Worm (Caenorhabditis elegans) whole organism, young adult: Measurements from ENCODE around the gene epg-5.

Source experiments
- B0336.3 ChIP-seq: fragments of 200-800 bp; sonication (Bioruptor generic); IDR thresholded peaks from 2 replicates; pipeline ENCODE4 v1.3.6; 2022; ENCODE audit warnings: missing genetic modification characterization, missing compliant biosample characterization
- C06A6.2 ChIP-seq: fragments of 200-800 bp; sonication (Bioruptor generic); conservative IDR thresholded peaks from 2 replicates; pipeline ENCODE4 v1.3.6; 2022; ENCODE audit warnings: missing genetic modification characterization, missing compliant biosample characterization
- F10E7.11 ChIP-seq: sonication (generic microtip); optimal IDR thresholded peaks from 2 replicates; lab custom pipeline; 2017; ENCODE audit warnings: mild to moderate bottlenecking, missing genetic modification characterization, moderate library complexity, missing compliant biosample characterization
- F39B2.1 ChIP-seq: fragments of 200-800 bp; sonication (Bioruptor generic); IDR thresholded peaks from 2 replicates; pipeline ENCODE4 v1.3.6; 2022; ENCODE audit warnings: missing genetic modification reagents, missing genetic modification characterization, missing compliant biosample characterization
- F52B5.7 ChIP-seq: sonication (generic microtip); optimal IDR thresholded peaks from 2 replicates; lab custom pipeline; 2016; ENCODE audit warnings: mild to moderate bottlenecking, missing genetic modification characterization, missing compliant biosample characterization
- F57A8.1 ChIP-seq: fragments of 200-800 bp; sonication (Bioruptor generic); optimal IDR thresholded peaks from 2 replicates; lab custom pipeline; 2018; ENCODE audit warnings: mild to moderate bottlenecking, missing genetic modification characterization, moderate library complexity, missing compliant biosample characterization
- K11D2.4 ChIP-seq: fragments of 200-800 bp; sonication (Bioruptor generic); IDR thresholded peaks from 2 replicates; pipeline ENCODE4 v1.3.6; 2022; ENCODE audit warnings: missing genetic modification reagents, missing genetic modification characterization, missing compliant biosample characterization
- K12H6.12 ChIP-seq: fragments of 200-800 bp; sonication (Bioruptor generic); optimal IDR thresholded peaks from 2 replicates; lab custom pipeline; 2018; ENCODE audit warnings: mild to moderate bottlenecking, missing genetic modification characterization, missing compliant biosample characterization
- T26A5.8 ChIP-seq: sonication (generic microtip); optimal IDR thresholded peaks from 2 replicates; lab custom pipeline; 2016; ENCODE audit warnings: missing genetic modification characterization, missing compliant biosample characterization
- Y53G8AR.9 ChIP-seq: fragments of 200-800 bp; sonication (Bioruptor generic); conservative IDR thresholded peaks from 2 replicates; pipeline ENCODE4 v1.3.6; 2022; ENCODE audit warnings: missing genetic modification reagents, missing genetic modification characterization, missing compliant biosample characterization
- Y67H2A.10 ChIP-seq: fragments of 200-800 bp; sonication (Bioruptor generic); conservative IDR thresholded peaks from 2 replicates; pipeline ENCODE4 v1.3.6; 2022; ENCODE audit warnings: missing genetic modification reagents, missing genetic modification characterization, missing compliant biosample characterization
- Y95B8A.8 ChIP-seq: fragments of 200-800 bp; sonication (Bioruptor generic); IDR thresholded peaks from 2 replicates; pipeline ENCODE4 v1.3.6; 2022; ENCODE audit warnings: missing genetic modification reagents, missing genetic modification characterization, missing compliant biosample characterization
- attf-5 ChIP-seq: fragments of 200-800 bp; sonication (Bioruptor generic); optimal IDR thresholded peaks from 2 replicates; lab custom pipeline; 2018; ENCODE audit warnings: mild to moderate bottlenecking, missing genetic modification characterization, missing compliant biosample characterization
- cebp-1 ChIP-seq, 2 experiments: fragments of 200-800 bp in 1 of 2; sonication (Bioruptor generic) in 1 of 2; sonication (generic microtip) in 1 of 2; IDR thresholded peaks in 1 of 2; optimal IDR thresholded peaks in 1 of 2; 2 replicates each; pipeline versions ENCODE4 v1.3.6 to Lab custom; 2017 to 2022; ENCODE audit warnings: missing compliant biosample characterization in 2 of 2, missing genetic modification characterization in 2 of 2, mild to moderate bottlenecking in 1 of 2, missing genetic modification reagents in 1 of 2, moderate library complexity in 1 of 2
- ceh-27 ChIP-seq: fragments of 200-800 bp; sonication (Bioruptor generic); optimal IDR thresholded peaks from 2 replicates; lab custom pipeline; 2018; ENCODE audit warnings: mild to moderate bottlenecking, missing genetic modification characterization, moderate library complexity, missing compliant biosample characterization
- ceh-40 ChIP-seq: fragments of 200-800 bp; sonication (Bioruptor generic); IDR thresholded peaks from 2 replicates; pipeline ENCODE4 v1.3.6; 2022; ENCODE audit warnings: missing genetic modification characterization, missing compliant biosample characterization
- dox-1 ChIP-seq: fragments of 200-800 bp; sonication (Bioruptor generic); IDR thresholded peaks from 2 replicates; pipeline ENCODE4 v1.3.6; 2022; ENCODE audit warnings: missing genetic modification reagents, missing genetic modification characterization, missing compliant biosample characterization
- dpl-1 ChIP-seq: fragments of 150-350 bp; optimal IDR thresholded peaks from 2 replicates; lab custom pipeline; 2014; ENCODE audit warnings: missing biosample characterization, missing genetic modification reagents, missing genetic modification characterization
- ekl-4 ChIP-seq: fragments of 200-800 bp; sonication (Bioruptor generic); IDR thresholded peaks from 2 replicates; pipeline ENCODE4 v1.3.6; 2022; ENCODE audit warnings: missing genetic modification reagents, missing genetic modification characterization, missing compliant biosample characterization
- gei-17 ChIP-seq: fragments of 200-800 bp; sonication (Bioruptor generic); optimal IDR thresholded peaks from 2 replicates; lab custom pipeline; 2018; ENCODE audit warnings: mild to moderate bottlenecking, missing genetic modification characterization, missing compliant biosample characterization
- him-1 ChIP-seq: sonication (generic microtip); optimal IDR thresholded peaks from 2 replicates; lab custom pipeline; 2016; ENCODE audit warnings: missing genotype, missing genetic modification reagents, missing genetic modification characterization, missing compliant biosample characterization
- hmg-1.2 ChIP-seq: fragments of 200-800 bp; sonication (Bioruptor generic); IDR thresholded peaks from 2 replicates; pipeline ENCODE4 v1.3.6; 2022; ENCODE audit warnings: missing genetic modification reagents, missing genetic modification characterization, missing compliant biosample characterization
- hmg-20 ChIP-seq: fragments of 200-800 bp; sonication (Bioruptor generic); IDR thresholded peaks from 2 replicates; pipeline ENCODE4 v1.3.6; 2022; ENCODE audit warnings: missing genetic modification reagents, missing genetic modification characterization, missing compliant biosample characterization
- hrde-1 ChIP-seq: sonication (generic microtip); optimal IDR thresholded peaks from 2 replicates; lab custom pipeline; 2016; ENCODE audit warnings: missing genetic modification characterization, mild to moderate bottlenecking, missing compliant biosample characterization, moderate library complexity, missing genotype, missing genetic modification reagents, borderline replicate concordance
- let-526 ChIP-seq: fragments of 200-800 bp; sonication (Bioruptor generic); IDR thresholded peaks from 2 replicates; pipeline ENCODE4 v1.3.6; 2022; ENCODE audit warnings: missing genetic modification reagents, missing genetic modification characterization, missing compliant biosample characterization
- let-607 ChIP-seq, 2 experiments: fragments of 200-800 bp in 1 of 2; sonication (Bioruptor generic) in 1 of 2; sonication (generic microtip) in 1 of 2; optimal IDR thresholded peaks; 2 replicates each; lab custom pipeline; 2016 to 2018; ENCODE audit warnings: mild to moderate bottlenecking in 2 of 2, missing compliant biosample characterization in 2 of 2, missing genetic modification characterization in 2 of 2, moderate library complexity in 2 of 2, missing genotype in 1 of 2
- lin-26 ChIP-seq: fragments of 200-800 bp; sonication (Bioruptor generic); IDR thresholded peaks from 2 replicates; pipeline ENCODE4 v1.3.6; 2022; ENCODE audit warnings: missing genetic modification reagents, missing genetic modification characterization, missing compliant biosample characterization
- lin-35 ChIP-seq, 3 experiments: fragments of 150-350 bp in 2 of 3; sonication (generic microtip) in 1 of 3; optimal IDR thresholded peaks; 2 replicates each; lab custom pipeline; 2014 to 2018; ENCODE audit warnings: missing biosample characterization in 3 of 3, missing genetic modification characterization in 3 of 3, missing genetic modification reagents in 3 of 3
- madf-3 ChIP-seq: fragments of 200-800 bp; sonication (Bioruptor generic); IDR thresholded peaks from 2 replicates; pipeline ENCODE4 v1.3.6; 2022; ENCODE audit warnings: missing genetic modification reagents, missing genetic modification characterization, missing compliant biosample characterization
- mxl-1 ChIP-seq: sonication (generic microtip); optimal IDR thresholded peaks from 2 replicates; lab custom pipeline; 2016; ENCODE audit warnings: missing genetic modification characterization, missing compliant biosample characterization
- nfya-2 ChIP-seq: fragments of 200-800 bp; sonication (Bioruptor generic); IDR thresholded peaks from 2 replicates; pipeline ENCODE4 v1.3.6; 2022; ENCODE audit warnings: missing genetic modification reagents, missing genetic modification characterization, missing compliant biosample characterization
- nfyb-1 ChIP-seq: fragments of 200-800 bp; sonication (Bioruptor generic); IDR thresholded peaks from 2 replicates; pipeline ENCODE4 v1.3.6; 2022; ENCODE audit warnings: missing genetic modification reagents, missing genetic modification characterization, missing compliant biosample characterization
- nhr-80 ChIP-seq: sonication (generic microtip); optimal IDR thresholded peaks from 2 replicates; lab custom pipeline; 2016; ENCODE audit warnings: missing genetic modification characterization, missing compliant biosample characterization
- nhr-90 ChIP-seq: sonication (generic microtip); optimal IDR thresholded peaks from 2 replicates; lab custom pipeline; 2016; ENCODE audit warnings: missing genotype, mild to moderate bottlenecking, missing genetic modification characterization, missing compliant biosample characterization
- sdz-38 ChIP-seq: sonication (generic microtip); optimal IDR thresholded peaks from 2 replicates; lab custom pipeline; 2016; ENCODE audit warnings: missing genotype, missing genetic modification characterization, missing compliant biosample characterization
- snpc-1.1 ChIP-seq: sonication (generic microtip); optimal IDR thresholded peaks from 2 replicates; lab custom pipeline; 2017; ENCODE audit warnings: missing genetic modification characterization, mild to moderate bottlenecking, missing compliant biosample characterization, antibody characterized with exemption, moderate library complexity, missing genotype, missing genetic modification reagents; ENCODE audit not compliant: insufficient read depth
- snpc-1.3 ChIP-seq: sonication (generic microtip); optimal IDR thresholded peaks from 2 replicates; lab custom pipeline; 2017; ENCODE audit warnings: missing genetic modification characterization, mild to moderate bottlenecking, missing compliant biosample characterization, antibody characterized with exemption, moderate library complexity, missing genotype, missing genetic modification reagents; ENCODE audit not compliant: insufficient read depth
- snpc-4 ChIP-seq, 5 experiments: fragments of 150-350 bp in 1 of 5; sonication (generic microtip) in 4 of 5; optimal IDR thresholded peaks; 2 replicates each; lab custom pipeline; 2014 to 2018; ENCODE audit warnings: missing genetic modification characterization in 5 of 5, missing biosample characterization in 3 of 5, antibody characterized with exemption in 2 of 5, mild to moderate bottlenecking in 2 of 5, missing compliant biosample characterization in 2 of 5, missing genotype in 2 of 5, moderate library complexity in 2 of 5, missing genetic modification reagents in 1 of 5
- tbx-9 ChIP-seq: sonication (generic microtip); optimal IDR thresholded peaks from 2 replicates; lab custom pipeline; 2016; ENCODE audit warnings: borderline replicate concordance, missing genetic modification characterization, inconsistent platforms, missing compliant biosample characterization
- unc-130 ChIP-seq: sonication (generic microtip); optimal IDR thresholded peaks from 2 replicates; lab custom pipeline; 2016; ENCODE audit warnings: missing genetic modification reagents, missing genetic modification characterization, missing compliant biosample characterization
- xnd-1 ChIP-seq: sonication (generic microtip); optimal IDR thresholded peaks from 2 replicates; lab custom pipeline; 2016; ENCODE audit warnings: missing genotype, missing genetic modification reagents, missing genetic modification characterization, missing compliant biosample characterization
- zim-3 ChIP-seq: sonication (generic microtip); optimal IDR thresholded peaks from 2 replicates; lab custom pipeline; 2017; ENCODE audit warnings: mild to moderate bottlenecking, missing genetic modification characterization, moderate library complexity, missing compliant biosample characterization
- ztf-25 ChIP-seq: fragments of 200-800 bp; sonication (Bioruptor generic); IDR thresholded peaks from 2 replicates; pipeline ENCODE4 v1.3.6; 2022; ENCODE audit warnings: missing genetic modification reagents, missing genetic modification characterization, missing compliant biosample characterization
- ztf-3 ChIP-seq: fragments of 200-800 bp; sonication (Bioruptor generic); optimal IDR thresholded peaks from 2 replicates; lab custom pipeline; 2018; ENCODE audit warnings: mild to moderate bottlenecking, missing genetic modification characterization, missing compliant biosample characterization

Gene epg-5

ce11 chrII:6594151-6594550 lies 15.0 kb downstream of the epg-5 start, which contains the start of gene aipr-1:
TSS of gene aipr-1 (minus strand) at chrII:6594251.
- no peak for TF ChIP-seq F39B2.1
- TF ChIP-seq ztf-3 (GFP tag; lab: Kevin White, UChicago) = no peak
- no peak for TF ChIP-seq dpl-1 (GFP tag; lab: Kevin White, UChicago)
- TF ChIP-seq unc-130 (GFP tag; lab: Kevin White, UChicago) = no peak
- no peak for TF ChIP-seq let-607 (tag; optimal IDR thresholded peaks at IDR 0.05; lab: Kevin White, UChicago)
- TF ChIP-seq K12H6.12 (tag; lab: Kevin White, UChicago) = no peak
- TF ChIP-seq xnd-1 = no peak
- no peak for TF ChIP-seq tbx-9
- no peak for TF ChIP-seq dox-1 (GFP tag; lab: Robert Waterston, UW)
- TF ChIP-seq gei-17 (GFP tag; lab: Kevin White, UChicago) = no peak
- TF ChIP-seq lin-26 (GFP tag; lab: Robert Waterston, UW) = no peak
- no peak for TF ChIP-seq let-526 (GFP tag; lab: Robert Waterston, UW)
- TF ChIP-seq hrde-1 (tag; lab: Kevin White, UChicago) = no peak
- TF ChIP-seq Y53G8AR.9 (GFP tag; lab: Robert Waterston, UW) = no peak

- TF ChIP-seq sdz-38 (tag; lab: Kevin White, UChicago) = no peak
- TF ChIP-seq nhr-80 (tag; lab: Kevin White, UChicago) = no peak
- TF ChIP-seq attf-5 (GFP tag; lab: Kevin White, UChicago) = no peak
- no peak for TF ChIP-seq lin-35 (GFP tag; optimal IDR thresholded peaks at IDR 0.05; lab: Kevin White, UChicago)
- no peak for TF ChIP-seq hmg-20 (GFP tag; lab: Robert Waterston, UW)
- TF ChIP-seq, all 124 proteins: peak for 0
Observed at ce11 chrII:6592251-6592650, 16.9 kb downstream of the epg-5 start, which contains the start of gene C56C10.9. TSS of gene C56C10.9 (minus strand) at chrII:6592351.

- TF ChIP-seq nfyb-1 (GFP tag; lab: Robert Waterston, UW) (peak; percentile 72; the same call in 1 of the 2 replicates), ztf-25 (GFP tag; lab: Robert Waterston, UW) (no peak), cebp-1 (GFP tag; IDR thresholded peaks at IDR 0.05; lab: Robert Waterston, UW) (no peak), cebp-1 (tag; optimal IDR thresholded peaks at IDR 0.05; lab: Kevin White, UChicago) (peak; percentile 46), nhr-90 (tag; lab: Kevin White, UChicago) (peak; percentile 15), ekl-4 (GFP tag; lab: Robert Waterston, UW) (0 out of 2 replicates have a peak, but pooled peaks have one; percentile 27), ceh-40 (no peak), hmg-1.2 (peak; percentile 21; the same call in 1 of the 2 replicates), F10E7.11 (tag; lab: Kevin White, UChicago) (no peak), nfya-2 (no peak), F52B5.7 (tag; lab: Kevin White, UChicago) (peak; percentile 42), T26A5.8 (tag; lab: Kevin White, UChicago) (peak; percentile 54), madf-3 (GFP tag; lab: Robert Waterston, UW) (no peak), him-1 (tag; lab: Kevin White, UChicago) (no peak), ceh-27 (GFP tag; lab: Kevin White, UChicago) (no peak), mxl-1 (tag; lab: Kevin White, UChicago) (peak; percentile 26), F57A8.1 (GFP tag; lab: Kevin White, UChicago) (no peak), snpc-1.1 (tag; lab: Kevin White, UChicago) (no peak), B0336.3 (GFP tag; lab: Robert Waterston, UW) (peak; percentile 55; the same call in 1 of the 2 replicates), dox-1 (GFP tag; lab: Robert Waterston, UW) (0 out of 2 replicates have a peak, but pooled peaks have one; percentile 9), C06A6.2 (GFP tag; lab: Robert Waterston, UW) (no peak), Y95B8A.8 (0 out of 2 replicates have a peak, but pooled peaks have one; percentile 53), K11D2.4 (0 out of 2 replicates have a peak, but pooled peaks have one; percentile 15), zim-3 (tag; lab: Kevin White, UChicago) (no peak), snpc-1.3 (tag; lab: Kevin White, UChicago) (no peak), Y67H2A.10 (no peak), snpc-4 (GFP tag; optimal IDR thresholded peaks at IDR 0.05; lab: Kevin White, UChicago) (no peak), snpc-4 (tag; optimal IDR thresholded peaks at IDR 0.05; lab: Kevin White, UChicago) (no peak)
Observed at ce11 chrII:6591000-6591399, 18.2 kb downstream of the epg-5 start.
